Worm (Caenorhabditis elegans) whole organism, young adult: ENCODE data around the gene ckb-2.
"Not testable (repeated sequence)": the region's sequence is repeated elsewhere in the genome, so short reads cannot be mapped to it uniquely, and the experiment has no call there.

ENCODE experiments used
- C06A6.2 ChIP-seq: fragments of 200-800 bp; sonication (Bioruptor generic); conservative IDR thresholded peaks from 2 replicates; pipeline ENCODE4 v1.3.6; 2022; ENCODE audit warnings: missing genetic modification characterization, missing compliant biosample characterization
- ama-1 ChIP-seq, 3 experiments: fragments of 150-350 bp in 1 of 3; sonication (generic microtip) in 2 of 3; optimal IDR thresholded peaks; 2 replicates each; lab custom pipeline; 2014 to 2018; ENCODE audit warnings: missing biosample characterization in 2 of 3, missing genetic modification characterization in 2 of 3, missing genetic modification reagents in 2 of 3
- bed-2 ChIP-seq: fragments of 200-800 bp; sonication (Bioruptor generic); IDR thresholded peaks from 2 replicates; pipeline ENCODE4 v1.3.6; 2022; ENCODE audit warnings: missing genetic modification reagents, missing genetic modification characterization, missing compliant biosample characterization
- ceh-58 ChIP-seq: fragments of 200-800 bp; sonication (Bioruptor generic); IDR thresholded peaks from 2 replicates; pipeline ENCODE4 v1.3.6; 2022; ENCODE audit warnings: missing genetic modification characterization, missing compliant biosample characterization
- chd-7 ChIP-seq: sonication (generic microtip); optimal IDR thresholded peaks from 2 replicates; lab custom pipeline; 2016; ENCODE audit warnings: mild to moderate bottlenecking, missing genetic modification characterization, moderate library complexity, missing compliant biosample characterization
- ekl-4 ChIP-seq: fragments of 200-800 bp; sonication (Bioruptor generic); IDR thresholded peaks from 2 replicates; pipeline ENCODE4 v1.3.6; 2022; ENCODE audit warnings: missing genetic modification reagents, missing genetic modification characterization, missing compliant biosample characterization
- let-526 ChIP-seq: fragments of 200-800 bp; sonication (Bioruptor generic); IDR thresholded peaks from 2 replicates; pipeline ENCODE4 v1.3.6; 2022; ENCODE audit warnings: missing genetic modification reagents, missing genetic modification characterization, missing compliant biosample characterization
- let-607 ChIP-seq, 2 experiments: fragments of 200-800 bp in 1 of 2; sonication (Bioruptor generic) in 1 of 2; sonication (generic microtip) in 1 of 2; optimal IDR thresholded peaks; 2 replicates each; lab custom pipeline; 2016 to 2018; ENCODE audit warnings: mild to moderate bottlenecking in 2 of 2, missing compliant biosample characterization in 2 of 2, missing genetic modification characterization in 2 of 2, moderate library complexity in 2 of 2, missing genotype in 1 of 2
- pha-4 ChIP-seq: fragments of 150-350 bp; sonication (generic microtip); optimal IDR thresholded peaks from 2 replicates; lab custom pipeline; 2014; ENCODE audit warnings: missing biosample characterization, missing genetic modification reagents, missing genetic modification characterization
- tbp1 ChIP-seq: fragments of 200-800 bp; sonication (Bioruptor generic); optimal IDR thresholded peaks from 2 replicates; lab custom pipeline; 2018; ENCODE audit warnings: mild to moderate bottlenecking, missing genetic modification characterization, missing compliant biosample characterization
- tbx-9 ChIP-seq: sonication (generic microtip); optimal IDR thresholded peaks from 2 replicates; lab custom pipeline; 2016; ENCODE audit warnings: borderline replicate concordance, missing genetic modification characterization, inconsistent platforms, missing compliant biosample characterization
- tlf-1 ChIP-seq: fragments of 200-800 bp; sonication (Bioruptor generic); optimal IDR thresholded peaks from 2 replicates; lab custom pipeline; 2018; ENCODE audit warnings: mild to moderate bottlenecking, missing genetic modification characterization, missing compliant biosample characterization
- xnd-1 ChIP-seq: sonication (generic microtip); optimal IDR thresholded peaks from 2 replicates; lab custom pipeline; 2016; ENCODE audit warnings: missing genotype, missing genetic modification reagents, missing genetic modification characterization, missing compliant biosample characterization

DNA sequence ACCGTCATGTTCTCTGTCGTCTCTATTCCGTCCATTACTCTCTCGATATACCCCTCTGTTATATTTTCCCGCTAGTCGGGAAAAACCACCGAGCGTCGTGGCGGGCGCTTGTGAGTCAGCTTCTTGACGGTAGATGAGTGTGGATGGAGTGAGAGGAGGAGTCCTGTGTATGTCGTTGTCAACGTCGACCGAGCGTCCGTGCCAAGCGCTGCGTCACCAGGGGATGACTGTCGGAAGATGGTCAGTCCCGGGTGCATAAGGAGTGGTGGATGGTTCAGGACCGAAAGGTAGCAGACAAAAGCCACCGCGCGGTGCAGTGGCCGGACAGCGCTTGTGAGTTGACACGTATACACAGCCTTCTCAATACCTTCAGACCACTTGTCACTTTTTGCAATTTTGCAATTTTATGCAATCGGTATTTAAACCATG lies 1.6 kb downstream of the ckb-2 start:
- TF ChIP-seq tbp1 (GFP tag; lab: Kevin White, UChicago) (peak; percentile 79), C06A6.2 (GFP tag; lab: Robert Waterston, UW) (peak; percentile 50; the same call in 1 of the 2 replicates), ekl-4 (GFP tag; lab: Robert Waterston, UW) (peak; percentile 64; the same call in 1 of the 2 replicates), chd-7 (peak; percentile 35), let-607 (tag; optimal IDR thresholded peaks at IDR 0.05; lab: Kevin White, UChicago) (peak in 1 of 2 experiments; percentile 45), let-526 (GFP tag; lab: Robert Waterston, UW) (peak; percentile 4; the same call in 1 of the 2 replicates)
- TF ChIP-seq ama-1 (optimal IDR thresholded peaks at IDR 0.05; lab: Kevin White, UChicago); ama-1 (GFP tag; optimal IDR thresholded peaks at IDR 0.05; lab: Kevin White, UChicago); bed-2 (GFP tag; lab: Robert Waterston, UW); pha-4 (tag; lab: Kevin White, UChicago); ceh-58 (GFP tag; lab: Robert Waterston, UW); tlf-1 (GFP tag; lab: Kevin White, UChicago); tbx-9; xnd-1: not testable (repeated sequence)
